Fruit fly (Drosophila melanogaster) whole organism, embryonic: ENCODE data around the gene CG11726.

ENCODE experiments used
- ATbp ChIP-seq: fragments of 200-800 bp; sonication (Bioruptor generic); optimal IDR thresholded peaks from 2 replicates; lab custom pipeline; 2017; ENCODE audit warnings: missing biosample characterization, mild to moderate bottlenecking, missing genetic modification characterization, missing genetic modification reagents
- Abd-B ChIP-seq: fragments of 200-800 bp; sonication (Bioruptor generic); optimal IDR thresholded peaks from 2 replicates; lab custom pipeline; 2018; ENCODE audit warnings: missing biosample characterization, mild to moderate bottlenecking, missing genetic modification characterization, moderate library complexity
- B-H2 ChIP-seq: fragments of 200-800 bp; sonication (Bioruptor generic); optimal IDR thresholded peaks from 2 replicates; lab custom pipeline; 2018; ENCODE audit warnings: missing biosample characterization, mild to moderate bottlenecking, missing genetic modification characterization
- CG10267 ChIP-seq: fragments of 200-800 bp; sonication (Bioruptor generic); optimal IDR thresholded peaks from 2 replicates; lab custom pipeline; 2018; ENCODE audit warnings: missing biosample characterization, mild to moderate bottlenecking, missing genetic modification characterization, moderate library complexity
- CG11085 ChIP-seq: fragments of 200-800 bp; sonication (Bioruptor generic); IDR thresholded peaks from 2 replicates; pipeline ENCODE4 v1.3.6; 2022; ENCODE audit warnings: missing biosample characterization, missing genetic modification characterization
- CG12659 ChIP-seq: fragments of 200-800 bp; sonication (Bioruptor generic); optimal IDR thresholded peaks from 3 replicates; lab custom pipeline; 2017; ENCODE audit warnings: mild to moderate bottlenecking, missing biosample characterization, missing genetic modification reagents, missing genetic modification characterization
- CG14667 ChIP-seq: fragments of 200-800 bp; sonication (Bioruptor generic); IDR thresholded peaks from 2 replicates; pipeline ENCODE4 v1.3.6; 2022; ENCODE audit warnings: missing biosample characterization, missing genetic modification characterization
- CG15269 ChIP-seq: fragments of 200-800 bp; sonication (Bioruptor generic); optimal IDR thresholded peaks from 2 replicates; lab custom pipeline; 2018; ENCODE audit warnings: missing biosample characterization, mild to moderate bottlenecking, missing genetic modification characterization, moderate library complexity
- CG1529 ChIP-seq: fragments of 200-800 bp; sonication (Bioruptor generic); optimal IDR thresholded peaks from 3 replicates; lab custom pipeline; 2018; ENCODE audit warnings: missing biosample characterization, missing genetic modification characterization
- CG15479 ChIP-seq: fragments of 200-800 bp; sonication (Bioruptor generic); optimal IDR thresholded peaks from 3 replicates; lab custom pipeline; 2019; ENCODE audit warnings: missing biosample characterization, mild to moderate bottlenecking, missing genetic modification characterization, moderate library complexity
- CG1647 ChIP-seq: fragments of 200-800 bp; sonication (Bioruptor generic); optimal IDR thresholded peaks from 3 replicates; lab custom pipeline; 2016; ENCODE audit warnings: missing biosample characterization, missing genetic modification characterization
- CG16779 ChIP-seq: fragments of 200-800 bp; sonication (Bioruptor generic); IDR thresholded peaks from 2 replicates; pipeline ENCODE4 v1.3.6; 2022; ENCODE audit warnings: missing biosample characterization, missing genetic modification characterization
- CG1792 ChIP-seq: fragments of 200-800 bp; sonication (Bioruptor generic); optimal IDR thresholded peaks from 2 replicates; lab custom pipeline; 2016; ENCODE audit warnings: missing biosample characterization, missing genetic modification characterization
- CG18011 ChIP-seq: fragments of 200-800 bp; sonication (Bioruptor generic); optimal IDR thresholded peaks from 2 replicates; lab custom pipeline; 2017; ENCODE audit warnings: missing biosample characterization, missing genetic modification characterization, mild to moderate bottlenecking, moderate library complexity, missing genotype
- CG1832 ChIP-seq: fragments of 200-800 bp; sonication (Bioruptor generic); optimal IDR thresholded peaks from 2 replicates; lab custom pipeline; 2017; ENCODE audit warnings: missing biosample characterization, mild to moderate bottlenecking, missing genetic modification characterization, inconsistent platforms
- CG31365 ChIP-seq: fragments of 200-800 bp; sonication (Bioruptor generic); optimal IDR thresholded peaks from 2 replicates; lab custom pipeline; 2018; ENCODE audit warnings: missing biosample characterization, mild to moderate bottlenecking, missing genetic modification characterization
- CG32767 ChIP-seq: fragments of 200-800 bp; sonication (Bioruptor generic); IDR thresholded peaks from 2 replicates; pipeline ENCODE4 v1.3.6; 2022; ENCODE audit warnings: missing biosample characterization, missing genetic modification characterization
- CG3847 ChIP-seq: fragments of 200-800 bp; sonication (Bioruptor generic); IDR thresholded peaks from 2 replicates; pipeline ENCODE4 v1.3.6; 2022; ENCODE audit warnings: missing biosample characterization, missing genetic modification characterization
- CG5180 ChIP-seq: fragments of 200-800 bp; sonication (Bioruptor generic); optimal IDR thresholded peaks from 3 replicates; lab custom pipeline; 2017; ENCODE audit warnings: missing biosample characterization, missing genetic modification characterization, mild to moderate bottlenecking, moderate library complexity, missing genetic modification reagents
- CG7987 ChIP-seq: fragments of 200-800 bp; sonication (Bioruptor generic); optimal IDR thresholded peaks from 2 replicates; lab custom pipeline; 2018; ENCODE audit warnings: missing biosample characterization, mild to moderate bottlenecking, missing genetic modification characterization, moderate library complexity
- CG8089 ChIP-seq: fragments of 200-800 bp; sonication (Bioruptor generic); optimal IDR thresholded peaks from 3 replicates; lab custom pipeline; 2016; ENCODE audit warnings: missing biosample characterization, missing genetic modification characterization
- CG8478 ChIP-seq: fragments of >200 bp; optimal IDR thresholded peaks from 2 replicates; lab custom pipeline; 2018
- CG8765 ChIP-seq: fragments of 200-800 bp; sonication (Bioruptor generic); IDR thresholded peaks from 2 replicates; pipeline ENCODE4 v1.3.6; 2022; ENCODE audit warnings: missing biosample characterization, missing genetic modification characterization
- CG8924 ChIP-seq: fragments of 200-800 bp; optimal IDR thresholded peaks from 3 replicates; lab custom pipeline; 2019; ENCODE audit warnings: missing biosample characterization, mild to moderate bottlenecking, missing genetic modification characterization, moderate library complexity
- Deaf1 ChIP-seq: fragments of 200-800 bp; optimal IDR thresholded peaks from 3 replicates; lab custom pipeline; 2019; ENCODE audit warnings: missing biosample characterization, mild to moderate bottlenecking, missing genetic modification characterization, moderate library complexity
- ERR ChIP-seq: fragments of 200-800 bp; sonication (Bioruptor generic); optimal IDR thresholded peaks from 2 replicates; lab custom pipeline; 2016; ENCODE audit warnings: missing biosample characterization, missing genetic modification characterization
- Gug ChIP-seq: fragments of 200-800 bp; sonication (Bioruptor generic); IDR thresholded peaks from 4 replicates; pipeline ENCODE4 v1.3.6; 2022; ENCODE audit warnings: missing biosample characterization, missing genetic modification characterization
- Hand ChIP-seq: fragments of 200-800 bp; sonication (Bioruptor generic); optimal IDR thresholded peaks from 2 replicates; lab custom pipeline; 2017; ENCODE audit warnings: mild to moderate bottlenecking, missing biosample characterization, missing genetic modification reagents, missing genetic modification characterization
- Mad ChIP-seq: fragments of 200-800 bp; sonication (Bioruptor generic); optimal IDR thresholded peaks from 2 replicates; lab custom pipeline; 2016; ENCODE audit warnings: missing biosample characterization, missing genetic modification characterization
- Mes4 ChIP-seq: fragments of 200-800 bp; sonication (Bioruptor generic); optimal IDR thresholded peaks from 2 replicates; lab custom pipeline; 2016; ENCODE audit warnings: missing biosample characterization, missing genetic modification characterization
- Myb ChIP-seq: fragments of 200-800 bp; sonication (Bioruptor generic); optimal IDR thresholded peaks from 2 replicates; lab custom pipeline; 2016; ENCODE audit warnings: missing biosample characterization, missing genetic modification characterization
- Neu2 ChIP-seq: fragments of 200-800 bp; sonication (Bioruptor generic); optimal IDR thresholded peaks from 3 replicates; lab custom pipeline; 2016; ENCODE audit warnings: missing biosample characterization, missing genetic modification characterization, borderline replicate concordance
- Opbp ChIP-seq: fragments of 200-800 bp; sonication (Bioruptor generic); IDR thresholded peaks from 3 replicates; pipeline ENCODE4 v1.3.6; 2022; ENCODE audit warnings: missing biosample characterization, missing genetic modification characterization; ENCODE audit not compliant: partially characterized antibody
- Stat92E ChIP-seq, 3 experiments: fragments of >200 bp in 2 of 3; fragments of 200-800 bp in 1 of 3; sonication (Bioruptor generic) in 1 of 3; optimal IDR thresholded peaks; 2 replicates each; lab custom pipeline; 2017 to 2019; ENCODE audit warnings: missing biosample characterization in 3 of 3, missing genetic modification characterization in 3 of 3, mild to moderate bottlenecking in 1 of 3, moderate library complexity in 1 of 3
- ato ChIP-seq: fragments of 200-800 bp; sonication (Bioruptor generic); IDR thresholded peaks from 2 replicates; pipeline ENCODE4 v1.3.6; 2022; ENCODE audit warnings: missing biosample characterization, missing genetic modification characterization; ENCODE audit not compliant: partially characterized antibody
- bbx ChIP-seq: fragments of 200-800 bp; sonication (Bioruptor generic); IDR thresholded peaks from 2 replicates; pipeline ENCODE4 v1.3.6; 2022; ENCODE audit warnings: missing biosample characterization, missing genetic modification characterization; ENCODE audit not compliant: partially characterized antibody
- dm ChIP-seq: fragments of 200-800 bp; sonication (Bioruptor generic); optimal IDR thresholded peaks from 3 replicates; lab custom pipeline; 2016; ENCODE audit warnings: missing biosample characterization, missing genetic modification characterization
- fd102C ChIP-seq: fragments of 200-800 bp; sonication (Bioruptor generic); optimal IDR thresholded peaks from 2 replicates; lab custom pipeline; 2018; ENCODE audit warnings: missing biosample characterization, mild to moderate bottlenecking, missing genetic modification characterization, moderate library complexity
- fd96Cb ChIP-seq: fragments of 200-800 bp; sonication (Bioruptor generic); optimal IDR thresholded peaks from 2 replicates; lab custom pipeline; 2018; ENCODE audit warnings: missing biosample characterization, mild to moderate bottlenecking, missing genetic modification characterization, moderate library complexity
- ftz-f1 ChIP-seq: fragments of 200-800 bp; sonication (Bioruptor generic); optimal IDR thresholded peaks from 2 replicates; lab custom pipeline; 2016; ENCODE audit warnings: missing biosample characterization, missing genetic modification characterization
- hkb ChIP-seq, 2 experiments: fragments of 200-800 bp in 1 of 2; fragments of >200 bp in 1 of 2; sonication (Bioruptor generic) in 1 of 2; IDR thresholded peaks in 1 of 2; optimal IDR thresholded peaks in 1 of 2; 2 replicates each; pipeline versions ENCODE4 v1.3.6 to Lab custom; 2017 to 2022; ENCODE audit warnings: missing biosample characterization in 1 of 2, missing genetic modification characterization in 1 of 2
- kay ChIP-seq: fragments of 200-800 bp; sonication (Bioruptor generic); optimal IDR thresholded peaks from 2 replicates; lab custom pipeline; 2016; ENCODE audit warnings: missing biosample characterization, missing genetic modification characterization
- pb ChIP-seq: fragments of 200-800 bp; sonication (Bioruptor generic); optimal IDR thresholded peaks from 3 replicates; lab custom pipeline; 2016; ENCODE audit warnings: missing biosample characterization, missing genetic modification characterization
- pho ChIP-seq: fragments of 200-800 bp; sonication (Bioruptor generic); optimal IDR thresholded peaks from 2 replicates; lab custom pipeline; 2016; ENCODE audit warnings: missing biosample characterization, missing genetic modification characterization
- pnt ChIP-seq: fragments of 200-800 bp; sonication (Bioruptor generic); optimal IDR thresholded peaks from 3 replicates; lab custom pipeline; 2016; ENCODE audit warnings: missing biosample characterization, missing genetic modification characterization
- sc ChIP-seq, 3 experiments: fragments of >200 bp in 2 of 3; fragments of 200-800 bp in 1 of 3; sonication (Bioruptor generic) in 1 of 3; optimal IDR thresholded peaks; 2 replicates in 2 of 3; 3 replicates in 1 of 3; lab custom pipeline; 2017; ENCODE audit warnings: mild to moderate bottlenecking in 1 of 3, missing biosample characterization in 1 of 3, missing genetic modification characterization in 1 of 3, missing genetic modification reagents in 1 of 3
- schlank ChIP-seq: fragments of 200-800 bp; sonication (Bioruptor generic); optimal IDR thresholded peaks from 2 replicates; lab custom pipeline; 2018; ENCODE audit warnings: missing biosample characterization, mild to moderate bottlenecking, missing genetic modification characterization
- sug ChIP-seq: fragments of 200-800 bp; optimal IDR thresholded peaks from 2 replicates; lab custom pipeline; 2019; ENCODE audit warnings: missing biosample characterization, mild to moderate bottlenecking, missing genetic modification characterization, moderate library complexity
- tio ChIP-seq: fragments of 200-800 bp; sonication (Bioruptor generic); optimal IDR thresholded peaks from 2 replicates; lab custom pipeline; 2017; ENCODE audit warnings: missing biosample characterization, missing genetic modification characterization, inconsistent platforms

Gene CG11726

dm6 chr3L:11375304-11375703 lies 19.2 kb upstream of the CG11726 start (continued):
- TF ChIP-seq Mes4, result peak; percentile 39
- peak; percentile 31 for TF ChIP-seq CG8089 (GFP tag; lab: Kevin White, UChicago)
- peak; percentile 49 for TF ChIP-seq CG1647 (GFP tag; lab: Kevin White, UChicago)
- TF ChIP-seq Hand (GFP tag; lab: Kevin White, UChicago), result no peak
- peak; percentile 74 for TF ChIP-seq CG10267 (tag; lab: Kevin White, UChicago)
- peak; percentile 74 for TF ChIP-seq CG5180 (GFP tag; lab: Kevin White, UChicago)
- TF ChIP-seq B-H2, result no peak
- no peak for TF ChIP-seq Mad
- TF ChIP-seq pho (GFP tag; lab: Kevin White, UChicago), result no peak
- TF ChIP-seq Stat92E (GFP tag; optimal IDR thresholded peaks at IDR 0.05; lab: Kevin White, UChicago), result peak in 1 of 3 experiments; percentile 96
- peak; percentile 37 for TF ChIP-seq Deaf1
- TF ChIP-seq CG3847 (GFP tag; lab: Robert Waterston, UW), result no peak
- no peak for TF ChIP-seq Opbp
- no peak for TF ChIP-seq CG18011 (GFP tag; lab: Kevin White, UChicago)
- TF ChIP-seq pnt (GFP tag; lab: Kevin White, UChicago), result peak; percentile 44
- TF ChIP-seq CG1792 (GFP tag; lab: Kevin White, UChicago), result peak; percentile 62
- TF ChIP-seq tio (GFP tag; lab: Kevin White, UChicago), result peak; percentile 53
- no peak for TF ChIP-seq ato (GFP tag; lab: Robert Waterston, UW)
- TF ChIP-seq bbx (GFP tag; lab: Robert Waterston, UW), result no peak
- TF ChIP-seq ftz-f1 (GFP tag; lab: Kevin White, UChicago), result no peak
- TF ChIP-seq Myb (GFP tag; lab: Kevin White, UChicago), result no peak
- no peak for TF ChIP-seq hkb (optimal IDR thresholded peaks at IDR 0.05; lab: Kevin White, UChicago)
- TF ChIP-seq hkb (GFP tag; IDR thresholded peaks at IDR 0.05; lab: Robert Waterston, UW), result peak; percentile 54; the same call in 1 of the 2 replicates
- no peak for TF ChIP-seq CG14667 (GFP tag; lab: Robert Waterston, UW)
- TF ChIP-seq Gug (GFP tag; lab: Robert Waterston, UW), result no peak
- no peak for TF ChIP-seq CG1832
- TF ChIP-seq dm (GFP tag; lab: Kevin White, UChicago), result peak; percentile 16
- no peak for TF ChIP-seq CG16779 (GFP tag; lab: Robert Waterston, UW)
- TF ChIP-seq Neu2 (GFP tag; lab: Kevin White, UChicago), result no peak
- TF ChIP-seq ERR (GFP tag; lab: Kevin White, UChicago), result no peak
- peak; percentile 33; the same call in 1 of the 2 replicates for TF ChIP-seq CG32767 (GFP tag; lab: Robert Waterston, UW)
- no peak for TF ChIP-seq pb (GFP tag; lab: Kevin White, UChicago)
- peak; percentile 61 for TF ChIP-seq Abd-B (GFP tag; lab: Kevin White, UChicago)
- TF ChIP-seq CG31365, result no peak
- peak; percentile 81 for TF ChIP-seq fd96Cb (tag; lab: Kevin White, UChicago)
- no peak for TF ChIP-seq CG11085 (GFP tag; lab: Robert Waterston, UW)
- TF ChIP-seq kay (GFP tag; lab: Kevin White, UChicago), result peak; percentile 9
- no peak for TF ChIP-seq CG8478
- peak; percentile 47 for TF ChIP-seq CG12659 (GFP tag; lab: Kevin White, UChicago)
- no peak for TF ChIP-seq CG15479 (GFP tag; lab: Kevin White, UChicago)
- TF ChIP-seq CG7987 (GFP tag; lab: Kevin White, UChicago), result no peak
- peak; percentile 86 for TF ChIP-seq CG8924 (tag; lab: Kevin White, UChicago)
- peak; percentile 73 for TF ChIP-seq ATbp
- TF ChIP-seq sug (tag; lab: Kevin White, UChicago), result no peak
- TF ChIP-seq schlank (tag; lab: Kevin White, UChicago), result no peak
- peak; percentile 72 for TF ChIP-seq CG1529
- TF ChIP-seq CG15269 (tag; lab: Kevin White, UChicago), result peak; percentile 22
- no peak for TF ChIP-seq sc (optimal IDR thresholded peaks at IDR 0.05; lab: Kevin White, UChicago)
- peak; percentile 79 for TF ChIP-seq sc (GFP tag; optimal IDR thresholded peaks at IDR 0.05; lab: Kevin White, UChicago)
- no peak for TF ChIP-seq CG8765 (GFP tag; lab: Robert Waterston, UW)
- no peak for TF ChIP-seq fd102C (GFP tag; lab: Kevin White, UChicago)
